Worm (Caenorhabditis elegans) whole organism, midembryonic: ENCODE results near the gene C13A2.12.

Experiments
- T22C8.4 ChIP-seq: fragments of 200-800 bp; sonication (Bioruptor generic); IDR thresholded peaks from 2 replicates; pipeline ENCODE4 v1.3.6; 2022; ENCODE audit warnings: missing genetic modification characterization, missing compliant biosample characterization
- flt-1 ChIP-seq: fragments of 200-800 bp; sonication (Bioruptor generic); IDR thresholded peaks from 2 replicates; pipeline ENCODE4 v1.3.6; 2022; ENCODE audit warnings: missing genetic modification characterization, missing compliant biosample characterization
- klf-2 ChIP-seq: fragments of 200-800 bp; sonication (Bioruptor generic); conservative IDR thresholded peaks from 2 replicates; pipeline ENCODE4 v1.3.6; 2022; ENCODE audit warnings: missing genetic modification reagents, missing genetic modification characterization, missing compliant biosample characterization
- med-1 ChIP-seq: sonication (generic microtip); optimal IDR thresholded peaks from 2 replicates; lab custom pipeline; 2017; ENCODE audit warnings: missing genetic modification characterization, mild to moderate bottlenecking, missing compliant biosample characterization, antibody characterized with exemption, missing genetic modification reagents; ENCODE audit not compliant: insufficient read depth
- ref-1 ChIP-seq: fragments of 200-800 bp; sonication (Bioruptor generic); conservative IDR thresholded peaks from 2 replicates; pipeline ENCODE4 v1.3.6; 2022; ENCODE audit warnings: missing genetic modification reagents, missing genetic modification characterization, missing compliant biosample characterization
- tab-1 ChIP-seq: fragments of 200-800 bp; sonication (Bioruptor generic); IDR thresholded peaks from 2 replicates; pipeline ENCODE4 v1.3.6; 2022; ENCODE audit warnings: missing genetic modification characterization, missing compliant biosample characterization
- ztf-23 ChIP-seq: fragments of 200-800 bp; sonication (Bioruptor generic); IDR thresholded peaks from 2 replicates; pipeline ENCODE4 v1.3.6; 2022; ENCODE audit warnings: missing genetic modification reagents, missing genetic modification characterization, missing compliant biosample characterization
- ztf-29 ChIP-seq: fragments of 200-800 bp; sonication (Bioruptor generic); IDR thresholded peaks from 2 replicates; pipeline ENCODE4 v1.3.6; 2022; ENCODE audit warnings: missing genetic modification reagents, missing genetic modification characterization, missing compliant biosample characterization

- TF ChIP-seq ztf-23 (GFP tag; lab: Robert Waterston, UW) (no peak), klf-2 (no peak), flt-1 (no peak), ref-1 (GFP tag; lab: Robert Waterston, UW) (no peak), ztf-29 (GFP tag; lab: Robert Waterston, UW) (no peak), med-1 (GFP tag; lab: Kevin White, UChicago) (no peak), T22C8.4 (GFP tag; lab: Robert Waterston, UW) (no peak), tab-1 (GFP tag; lab: Robert Waterston, UW) (no peak)
Observed at ce11 chrV:7225894-7226293, 33.2 kb upstream of the C13A2.12 start.
